Fruit fly (Drosophila melanogaster): ENCODE measurements around the gene RpL34a.

The RpL34a gene

DNA sequence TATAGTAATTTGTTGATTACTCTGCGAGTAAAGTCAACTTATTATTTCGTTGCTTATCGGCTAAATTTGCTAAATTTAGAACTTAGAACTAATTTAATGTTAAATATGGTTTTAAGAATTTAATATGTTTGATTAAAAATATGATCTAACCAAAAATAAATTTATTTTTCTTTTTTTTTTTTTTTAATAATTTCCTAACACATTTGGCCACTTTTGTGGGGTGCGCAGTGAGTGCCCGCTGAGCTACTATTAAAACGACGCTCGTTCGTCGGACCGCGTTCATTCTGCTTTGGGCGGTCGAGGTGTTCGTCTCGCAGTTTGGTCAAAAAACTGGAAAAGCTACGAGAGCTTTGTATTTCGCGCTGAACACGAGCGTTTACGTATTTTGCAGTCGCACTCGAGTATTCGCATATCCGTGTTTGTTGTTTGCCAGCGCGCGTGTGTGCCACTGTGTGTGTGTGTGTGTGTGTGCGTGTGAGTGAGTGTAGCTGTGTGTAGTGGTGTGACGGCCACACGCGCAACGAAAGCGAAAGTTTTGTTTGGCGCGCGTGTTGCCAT is 47.6 kb upstream of the RpL34a start, which contains the start of gene Cipc (continued):
- TF ChIP-seq CG1602 (GFP tag; optimal IDR thresholded peaks at IDR 0.05) (peak; percentile 23), sr (GFP tag; IDR thresholded peaks at IDR 0.05) (no peak), Nf-YA (GFP tag; IDR thresholded peaks at IDR 0.05) (peak; percentile 61), al (GFP tag; IDR thresholded peaks at IDR 0.05) (peak; percentile 66), CG2678 (tag; optimal IDR thresholded peaks at IDR 0.05) (peak; percentile 90), sim (GFP tag; IDR thresholded peaks at IDR 0.05) (peak; percentile 16; the same call in 1 of the 2 replicates), CG9437 (GFP tag; optimal IDR thresholded peaks at IDR 0.05) (peak; percentile 78), CG9876 (GFP tag; optimal IDR thresholded peaks at IDR 0.05) (no peak), nerfin-2 (GFP tag; IDR thresholded peaks at IDR 0.05; ENCODE audit: partially characterized antibody) (no peak), Myb (GFP tag; optimal IDR thresholded peaks at IDR 0.05) (no peak), sc (optimal IDR thresholded peaks at IDR 0.05) (no peak), sc (GFP tag; optimal IDR thresholded peaks at IDR 0.05) (peak; percentile 36), CG30403 (GFP tag; optimal IDR thresholded peaks at IDR 0.05) (peak; percentile 43), CG14710 (tag; optimal IDR thresholded peaks at IDR 0.05) (peak; percentile 28), ranshi (GFP tag; IDR thresholded peaks at IDR 0.05) (peak; percentile 66), slp2 (GFP tag; optimal IDR thresholded peaks at IDR 0.05) (no peak), E2f1 (GFP tag; IDR thresholded peaks at IDR 0.05) (peak; percentile 65), CG8359 (GFP tag; optimal IDR thresholded peaks at IDR 0.05; ENCODE audit: borderline replicate concordance) (peak; percentile 26), CG12104 (GFP tag; optimal IDR thresholded peaks at IDR 0.05) (peak; percentile 87), Doc3 (GFP tag; IDR thresholded peaks at IDR 0.05; ENCODE audit: partially characterized antibody) (no peak), pros (GFP tag; optimal IDR thresholded peaks at IDR 0.05) (no peak), stwl (tag; optimal IDR thresholded peaks at IDR 0.05) (no peak), CG7372 (GFP tag; IDR thresholded peaks at IDR 0.05) (0 out of 2 replicates have a peak, but pooled peaks have one; percentile 34), Dbx (GFP tag; IDR thresholded peaks at IDR 0.05) (peak; percentile 91), CG9932 (GFP tag; IDR thresholded peaks at IDR 0.05) (peak; percentile 78), CG14441 (GFP tag; IDR thresholded peaks at IDR 0.05) (peak; percentile 70), CG31365 (tag; optimal IDR thresholded peaks at IDR 0.05) (peak; percentile 27), abd-A (tag; optimal IDR thresholded peaks at IDR 0.05) (peak; percentile 80), inv (GFP tag; IDR thresholded peaks at IDR 0.05; ENCODE audit: partially characterized antibody) (no peak; the same call in 1 of the 2 replicates), CG8281 (tag; optimal IDR thresholded peaks at IDR 0.05) (peak; percentile 3), CG10654 (GFP tag; optimal IDR thresholded peaks at IDR 0.05) (peak; percentile 66), CG31441 (GFP tag; IDR thresholded peaks at IDR 0.05) (peak; percentile 79), ems (GFP tag; optimal IDR thresholded peaks at IDR 0.05) (no peak), gsb (GFP tag; IDR thresholded peaks at IDR 0.05) (peak; percentile 80), hkb (optimal IDR thresholded peaks at IDR 0.05) (no peak), hkb (GFP tag; IDR thresholded peaks at IDR 0.05) (peak; percentile 78), da (GFP tag; optimal IDR thresholded peaks at IDR 0.05) (no peak), onecut (GFP tag; IDR thresholded peaks at IDR 0.05) (peak; percentile 43; the same call in 1 of the 2 replicates), pnt (GFP tag; optimal IDR thresholded peaks at IDR 0.05) (no peak), Hr39 (optimal IDR thresholded peaks at IDR 0.05) (no peak), ftz-f1 (GFP tag; optimal IDR thresholded peaks at IDR 0.05) (peak; percentile 64), CG1603 (tag; optimal IDR thresholded peaks at IDR 0.05) (no peak), dmrt99B (tag; optimal IDR thresholded peaks at IDR 0.05) (peak; percentile 82), Max (GFP tag; optimal IDR thresholded peaks at IDR 0.05) (peak; percentile 74), Atf3 (GFP tag; optimal IDR thresholded peaks at IDR 0.05) (no peak), Abd-B (GFP tag; optimal IDR thresholded peaks at IDR 0.05) (peak; percentile 54), ab (GFP tag; optimal IDR thresholded peaks at IDR 0.05) (no peak), dysf (GFP tag; IDR thresholded peaks at IDR 0.05) (peak; percentile 96), CG3407 (GFP tag; optimal IDR thresholded peaks at IDR 0.05) (peak; percentile 14), Ada2b (GFP tag; IDR thresholded peaks at IDR 0.05) (peak; percentile 74), PHDP (tag; optimal IDR thresholded peaks at IDR 0.05) (peak; percentile 87), cg (GFP tag; optimal IDR thresholded peaks at IDR 0.05) (peak; percentile 79)
